Worm (Caenorhabditis elegans): Measurements from ENCODE around the gene C17C3.6.

Gene C17C3.6

ce11 chrII:5544145-5544515 is 5.7 kb upstream of the C17C3.6 start (continued):
- TF ChIP-seq mdl-1 (tag; optimal IDR thresholded peaks at IDR 0.05) (peak in 1 of 2 experiments; percentile 45), nhr-6 (tag; optimal IDR thresholded peaks at IDR 0.05) (no peak), jun-1 (tag; optimal IDR thresholded peaks at IDR 0.05) (no peak), gei-8 (GFP tag; optimal IDR thresholded peaks at IDR 0.05) (no peak), ceh-44 (GFP tag; IDR thresholded peaks at IDR 0.05) (no peak), vab-7 (GFP tag; IDR thresholded peaks at IDR 0.05) (peak; percentile 61), nhr-102 (tag; optimal IDR thresholded peaks at IDR 0.05) (peak; percentile 10), lin-38 (GFP tag; IDR thresholded peaks at IDR 0.05) (0 out of 2 replicates have a peak, but pooled peaks have one; percentile 4), nhr-42 (GFP tag; IDR thresholded peaks at IDR 0.05) (peak; percentile 86), hmg-1.1 (GFP tag; IDR thresholded peaks at IDR 0.05) (peak; percentile 8; the same call in 1 of the 2 replicates), daf-8 (GFP tag; IDR thresholded peaks at IDR 0.05) (no peak), duxl-1 (tag; optimal IDR thresholded peaks at IDR 0.05; ENCODE audit: poor library complexity) (peak; percentile 46), nhr-11 (tag; optimal IDR thresholded peaks at IDR 0.05) (peak; percentile 62), mxl-3 (GFP tag; optimal IDR thresholded peaks at IDR 0.05) (no peak), mdt-29 (GFP tag; IDR thresholded peaks at IDR 0.05) (peak; percentile 97), pqm-1 (tag; optimal IDR thresholded peaks at IDR 0.05) (no peak)

DNA sequence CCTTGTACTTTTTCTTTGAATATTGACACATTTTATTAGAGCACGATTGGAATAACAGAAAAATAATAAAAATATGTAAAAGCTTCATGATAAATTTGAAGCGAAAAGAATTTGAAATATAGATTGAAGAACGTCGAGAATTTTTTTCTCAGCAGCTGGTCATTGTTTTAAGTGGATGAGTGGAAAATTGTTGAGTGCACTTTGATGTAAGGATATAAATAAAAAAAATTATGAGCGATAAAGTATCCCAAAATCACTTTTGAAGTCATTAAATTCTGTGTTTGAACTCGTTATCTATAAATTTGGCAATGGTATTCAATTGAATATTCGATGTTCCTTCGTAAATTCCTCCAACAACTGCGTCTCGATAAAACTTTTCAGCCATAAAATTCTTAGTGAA is 5.1 kb upstream of the C17C3.6 start, which contains the start of gene ins-13:
TSS of gene ins-13 (minus strand) at position 101 of the 400 bp plus-strand sequence.
- TF ChIP-seq daf-16 (GFP tag; optimal IDR thresholded peaks at IDR 0.05) (no peak), daf-16 (tag; optimal IDR thresholded peaks at IDR 0.05) (no peak), nhr-77 (tag; optimal IDR thresholded peaks at IDR 0.05) (no peak), madf-9 (GFP tag; conservative IDR thresholded peaks at IDR 0.05) (no peak), hif-1 (tag; optimal IDR thresholded peaks at IDR 0.05) (no peak), duxl-1 (tag; optimal IDR thresholded peaks at IDR 0.05; ENCODE audit: poor library complexity) (no peak), zag-1 (tag; optimal IDR thresholded peaks at IDR 0.05) (no peak), D1046.2 (GFP tag; IDR thresholded peaks at IDR 0.05) (no peak), mdt-29 (GFP tag; IDR thresholded peaks at IDR 0.05) (no peak), fos-1 (tag; optimal IDR thresholded peaks at IDR 0.05) (no peak), pha-4 (GFP tag; IDR thresholded peaks at IDR 0.05) (no peak), pha-4 (tag; optimal IDR thresholded peaks at IDR 0.05) (no peak), ZK337.2 (GFP tag; IDR thresholded peaks at IDR 0.05) (no peak), R02D3.7 (tag; optimal IDR thresholded peaks at IDR 0.05) (no peak), nhr-10 (tag; optimal IDR thresholded peaks at IDR 0.05) (no peak), unc-39 (tag; optimal IDR thresholded peaks at IDR 0.05) (no peak), zip-2 (tag; optimal IDR thresholded peaks at IDR 0.05) (no peak), Y105C5A.15 (GFP tag; IDR thresholded peaks at IDR 0.05) (no peak), nhr-48 (tag; optimal IDR thresholded peaks at IDR 0.05) (no peak)

- TF ChIP-seq mxl-2 (GFP tag; conservative IDR thresholded peaks at IDR 0.05) (no peak), dve-1 (tag; optimal IDR thresholded peaks at IDR 0.05; ENCODE audit: insufficient read depth) (peak; percentile 7), daf-16 (GFP tag; optimal IDR thresholded peaks at IDR 0.05) (no peak), daf-16 (tag; optimal IDR thresholded peaks at IDR 0.05) (peak; percentile 2)
Observed at ce11 chrII:5547442-5547894, 2.4 kb upstream of the C17C3.6 start, which contains the start of gene acdh-2. acdh-2 (minus strand) TSS chrII:5547492.

ce11 chrII:5551517-5551916 is 1.7 kb downstream of the C17C3.6 start, which contains the start of gene C17C3.5:
C17C3.5 (plus strand) TSS chrII:5551817.
- no peak for TF ChIP-seq unc-39 (tag; optimal IDR thresholded peaks at IDR 0.05)
- no peak for TF ChIP-seq set-16 (GFP tag; IDR thresholded peaks at IDR 0.05)
- TF ChIP-seq mes-2 (tag; optimal IDR thresholded peaks at IDR 0.05; ENCODE audit: poor library complexity, severe bottlenecking) = no peak
- no peak for TF ChIP-seq ztf-11 (tag; optimal IDR thresholded peaks at IDR 0.05)
- no peak for TF ChIP-seq Y5F2A.4 (GFP tag; optimal IDR thresholded peaks at IDR 0.05)
- TF ChIP-seq zip-2 (tag; optimal IDR thresholded peaks at IDR 0.05) = no peak
- no peak for TF ChIP-seq ZK337.2 (GFP tag; IDR thresholded peaks at IDR 0.05)
- no peak for TF ChIP-seq egl-43 (GFP tag; IDR thresholded peaks at IDR 0.05)
- TF ChIP-seq cey-2 (tag; optimal IDR thresholded peaks at IDR 0.05; ENCODE audit: borderline replicate concordance, insufficient read depth) = no peak

Data from whole organism, L4 larva.